Worm (Caenorhabditis elegans): Measurements from ENCODE around the gene vps-35.

The vps-35 gene

ce11 chrII:5885966-5886621 is 21.5 kb upstream of the vps-35 start:
- TF ChIP-seq him-1 (tag; optimal IDR thresholded peaks at IDR 0.05): no peak
- no peak for TF ChIP-seq dao-5 (tag; optimal IDR thresholded peaks at IDR 0.05)
- no peak for TF ChIP-seq W03F9.2 (tag; optimal IDR thresholded peaks at IDR 0.05)

- TF ChIP-seq him-1 (tag; optimal IDR thresholded peaks at IDR 0.05) (no peak), dao-5 (tag; optimal IDR thresholded peaks at IDR 0.05) (no peak), W03F9.2 (tag; optimal IDR thresholded peaks at IDR 0.05) (no peak)
Observed at ce11 chrII:5889417-5890139, 18.0 kb upstream of the vps-35 start.

- no peak for TF ChIP-seq him-1 (tag; optimal IDR thresholded peaks at IDR 0.05)
- TF ChIP-seq W03F9.2 (tag; optimal IDR thresholded peaks at IDR 0.05): no peak
- TF ChIP-seq dao-5 (tag; optimal IDR thresholded peaks at IDR 0.05): no peak
Observed at ce11 chrII:5892813-5893212, 14.8 kb upstream of the vps-35 start.

- TF ChIP-seq him-1 (tag; optimal IDR thresholded peaks at IDR 0.05): no peak
- TF ChIP-seq W03F9.2 (tag; optimal IDR thresholded peaks at IDR 0.05): no peak
- TF ChIP-seq dao-5 (tag; optimal IDR thresholded peaks at IDR 0.05): no peak
Observed at ce11 chrII:5895870-5896269, 11.7 kb upstream of the vps-35 start, which contains the start of gene F59G1.4. Gene F59G1.4 (plus strand): TSS chrII:5896170.

ce11 chrII:5896512-5896911 is 11.1 kb upstream of the vps-35 start:
- no peak for TF ChIP-seq W03F9.2 (tag; optimal IDR thresholded peaks at IDR 0.05)
- TF ChIP-seq dao-5 (tag; optimal IDR thresholded peaks at IDR 0.05): no peak
- no peak for TF ChIP-seq him-1 (tag; optimal IDR thresholded peaks at IDR 0.05)

- TF ChIP-seq W03F9.2 (tag; optimal IDR thresholded peaks at IDR 0.05) (no peak), him-1 (tag; optimal IDR thresholded peaks at IDR 0.05) (no peak), dao-5 (tag; optimal IDR thresholded peaks at IDR 0.05) (no peak)
Observed at ce11 chrII:5899080-5899479, 8.5 kb upstream of the vps-35 start.

ce11 chrII:5899865-5900486 is 7.6 kb upstream of the vps-35 start:
- TF ChIP-seq W03F9.2 (tag; optimal IDR thresholded peaks at IDR 0.05) (peak; percentile 16), dao-5 (tag; optimal IDR thresholded peaks at IDR 0.05) (no peak)

- TF ChIP-seq him-1 (tag; optimal IDR thresholded peaks at IDR 0.05) (no peak), dao-5 (tag; optimal IDR thresholded peaks at IDR 0.05) (no peak), W03F9.2 (tag; optimal IDR thresholded peaks at IDR 0.05) (no peak)
Observed at ce11 chrII:5901407-5902026, 6.1 kb upstream of the vps-35 start.

- TF ChIP-seq him-1 (tag; optimal IDR thresholded peaks at IDR 0.05) (no peak), W03F9.2 (tag; optimal IDR thresholded peaks at IDR 0.05) (no peak), dao-5 (tag; optimal IDR thresholded peaks at IDR 0.05) (no peak)
Observed at ce11 chrII:5902139-5902538, 5.5 kb upstream of the vps-35 start.

- TF ChIP-seq W03F9.2 (tag; optimal IDR thresholded peaks at IDR 0.05) (no peak), dao-5 (tag; optimal IDR thresholded peaks at IDR 0.05) (no peak), him-1 (tag; optimal IDR thresholded peaks at IDR 0.05) (no peak)
Observed at ce11 chrII:5904252-5904651, 3.4 kb upstream of the vps-35 start, which contains the start of gene tsp-18. Gene tsp-18 (plus strand): TSS chrII:5904552.

- no peak for TF ChIP-seq W03F9.2 (tag; optimal IDR thresholded peaks at IDR 0.05)
- no peak for TF ChIP-seq him-1 (tag; optimal IDR thresholded peaks at IDR 0.05)
- TF ChIP-seq dao-5 (tag; optimal IDR thresholded peaks at IDR 0.05): no peak
Observed at ce11 chrII:5906274-5906673, 1.3 kb upstream of the vps-35 start, which contains the start of gene F59G1.8. Gene F59G1.8 (plus strand): TSS chrII:5906566.

ce11 chrII:5911274-5911673 is 3.7 kb downstream of the vps-35 start, which contains the start of gene cgt-3:
Gene cgt-3 (plus strand): TSS chrII:5911324.
- TF ChIP-seq W03F9.2 (tag; optimal IDR thresholded peaks at IDR 0.05) (no peak), dao-5 (tag; optimal IDR thresholded peaks at IDR 0.05) (no peak), him-1 (tag; optimal IDR thresholded peaks at IDR 0.05) (no peak)

- no peak for TF ChIP-seq him-1 (tag; optimal IDR thresholded peaks at IDR 0.05)
- no peak for TF ChIP-seq W03F9.2 (tag; optimal IDR thresholded peaks at IDR 0.05)
- TF ChIP-seq dao-5 (tag; optimal IDR thresholded peaks at IDR 0.05): no peak
Observed at ce11 chrII:5911939-5912523, 4.4 kb downstream of the vps-35 start.
